Fruit fly (Drosophila melanogaster): Measurements from ENCODE around the gene Ret.

Ret gene

dm6 chr2L:21169863-21170262 lies 28.7 kb downstream of the Ret start:
- no peak for TF ChIP-seq dl (GFP tag; optimal IDR thresholded peaks at IDR 0.05; ENCODE audit: insufficient read depth in 1 of 2, partially characterized antibody in 2 of 2)
- no peak for TF ChIP-seq Jra (GFP tag; optimal IDR thresholded peaks at IDR 0.05)
- no peak for TF ChIP-seq CrebA (GFP tag; optimal IDR thresholded peaks at IDR 0.05; ENCODE audit: borderline replicate concordance)
- no peak for TF ChIP-seq dmrt93B (GFP tag; optimal IDR thresholded peaks at IDR 0.05)
- TF ChIP-seq jim (GFP tag; optimal IDR thresholded peaks at IDR 0.05) = no peak
- TF ChIP-seq br (GFP tag; optimal IDR thresholded peaks at IDR 0.05) = no peak
- TF ChIP-seq tai (GFP tag; optimal IDR thresholded peaks at IDR 0.05) = no peak
- no peak for TF ChIP-seq CG9705 (GFP tag; optimal IDR thresholded peaks at IDR 0.05)
- TF ChIP-seq sage (GFP tag; optimal IDR thresholded peaks at IDR 0.05) = no peak
- TF ChIP-seq Vsx2 (GFP tag; optimal IDR thresholded peaks at IDR 0.05; ENCODE audit: partially characterized antibody) = no peak
- no peak for TF ChIP-seq h (GFP tag; optimal IDR thresholded peaks at IDR 0.05)
- no peak for TF ChIP-seq fru (GFP tag; optimal IDR thresholded peaks at IDR 0.05)
- TF ChIP-seq Hr78 (GFP tag; optimal IDR thresholded peaks at IDR 0.05) = no peak

- TF ChIP-seq Dif (GFP tag; optimal IDR thresholded peaks at IDR 0.05; ENCODE audit: partially characterized antibody) (no peak), tai (GFP tag; optimal IDR thresholded peaks at IDR 0.05) (no peak), Rel (GFP tag; optimal IDR thresholded peaks at IDR 0.05) (no peak), Rel (tag; optimal IDR thresholded peaks at IDR 0.05) (peak; percentile 76), CrebA (GFP tag; optimal IDR thresholded peaks at IDR 0.05; ENCODE audit: borderline replicate concordance) (no peak), Vsx2 (GFP tag; optimal IDR thresholded peaks at IDR 0.05; ENCODE audit: partially characterized antibody) (no peak), sage (GFP tag; optimal IDR thresholded peaks at IDR 0.05) (no peak)
Measured at dm6 chr2L:21169160-21169624, 29.4 kb downstream of the Ret start.

DNA sequence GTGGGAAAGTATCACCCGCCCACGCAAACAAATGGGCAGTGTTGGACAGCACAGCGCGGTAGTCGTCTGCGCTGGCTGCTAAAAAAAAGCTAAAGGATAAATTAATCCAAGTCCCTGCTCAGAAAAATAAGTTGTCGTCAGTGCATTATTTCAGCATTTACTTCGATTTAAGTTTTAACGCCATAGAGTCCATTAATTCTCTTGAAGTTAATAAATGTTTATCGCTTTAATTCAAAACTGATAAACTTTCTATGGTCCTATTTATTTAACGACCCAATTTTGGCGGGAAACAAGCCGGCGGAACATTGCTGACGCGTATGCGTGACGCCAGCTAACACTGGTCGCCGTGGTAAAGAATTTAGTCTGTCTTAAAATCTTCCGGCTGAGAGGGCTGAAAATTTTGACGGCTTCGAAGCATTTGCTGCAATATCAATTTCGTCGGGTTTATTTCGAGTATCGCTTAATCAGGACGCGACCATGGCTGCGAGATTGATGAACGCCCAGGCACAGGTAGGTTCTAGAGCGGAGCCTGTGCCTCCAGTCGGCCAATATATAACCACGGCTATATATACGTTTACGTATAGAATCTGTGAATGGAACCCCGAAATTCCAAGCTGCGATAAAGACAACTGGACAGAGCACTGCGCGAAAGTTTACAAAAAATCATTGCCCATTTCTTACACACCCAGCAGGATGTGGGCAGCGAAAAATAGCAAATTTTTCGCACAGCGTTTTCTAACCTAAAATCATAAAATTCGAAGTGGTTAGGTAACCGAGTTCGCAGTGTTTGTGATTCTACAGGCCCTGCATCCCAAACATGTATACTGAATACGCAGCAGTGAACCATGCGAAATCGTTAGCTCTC lies 30.0 kb downstream of the Ret start, which contains the start of the genes mAcon1, CG43345 and CG43346:
Gene mAcon1 (plus strand): TSS at position 276 of the 865 bp plus-strand sequence.
Gene CG43345 (minus strand): TSS at position 287 of the 865 bp plus-strand sequence.
Gene CG43346 (minus strand): TSS at position 287 of the 865 bp plus-strand sequence.
- TF ChIP-seq rgr (GFP tag; optimal IDR thresholded peaks at IDR 0.05) = peak; percentile 84
- TF ChIP-seq sv (GFP tag; optimal IDR thresholded peaks at IDR 0.05) = peak; percentile 80
- peak; percentile 85 for TF ChIP-seq Hnf4 (GFP tag; optimal IDR thresholded peaks at IDR 0.05)
- peak; percentile 82 for TF ChIP-seq dmrt93B (GFP tag; optimal IDR thresholded peaks at IDR 0.05)
- peak; percentile 87 for TF ChIP-seq fru (GFP tag; optimal IDR thresholded peaks at IDR 0.05)
- peak; percentile 74 for TF ChIP-seq Jra (GFP tag; optimal IDR thresholded peaks at IDR 0.05)
- peak; percentile 89 for TF ChIP-seq CG9705 (GFP tag; optimal IDR thresholded peaks at IDR 0.05)
- TF ChIP-seq N (GFP tag; optimal IDR thresholded peaks at IDR 0.05) = no peak
- TF ChIP-seq Dif (GFP tag; optimal IDR thresholded peaks at IDR 0.05; ENCODE audit: partially characterized antibody) = no peak
- peak in 1 of 2 experiments; percentile 89 for TF ChIP-seq foxo (GFP tag; optimal IDR thresholded peaks at IDR 0.05)
- TF ChIP-seq Hr78 (GFP tag; optimal IDR thresholded peaks at IDR 0.05) = no peak
- TF ChIP-seq dsf (GFP tag; optimal IDR thresholded peaks at IDR 0.05; ENCODE audit: borderline replicate concordance) = no peak
- TF ChIP-seq usp (GFP tag; optimal IDR thresholded peaks at IDR 0.05) = no peak
- TF ChIP-seq HLH106 (tag; optimal IDR thresholded peaks at IDR 0.05) = peak; percentile 90
- TF ChIP-seq lola (GFP tag; optimal IDR thresholded peaks at IDR 0.05) = no peak
- peak; percentile 76 for TF ChIP-seq GATAd (GFP tag; optimal IDR thresholded peaks at IDR 0.05)
- TF ChIP-seq Vsx2 (GFP tag; optimal IDR thresholded peaks at IDR 0.05; ENCODE audit: partially characterized antibody) = no peak
- TF ChIP-seq Dfd (GFP tag; optimal IDR thresholded peaks at IDR 0.05) = no peak
- TF ChIP-seq Abd-B (GFP tag; optimal IDR thresholded peaks at IDR 0.05) = no peak
- TF ChIP-seq Rel (GFP tag; optimal IDR thresholded peaks at IDR 0.05) = no peak
- peak; percentile 71 for TF ChIP-seq Rel (tag; optimal IDR thresholded peaks at IDR 0.05)
- TF ChIP-seq woc (GFP tag; optimal IDR thresholded peaks at IDR 0.05) = peak; percentile 96
- no peak for TF ChIP-seq sage (GFP tag; optimal IDR thresholded peaks at IDR 0.05)
- no peak for TF ChIP-seq tai (GFP tag; optimal IDR thresholded peaks at IDR 0.05)
- no peak for TF ChIP-seq Hr83 (GFP tag; optimal IDR thresholded peaks at IDR 0.05; ENCODE audit: poor library complexity, severe bottlenecking)
- TF ChIP-seq Myc (optimal IDR thresholded peaks at IDR 0.05) = peak; percentile 100
- peak; percentile 91 for TF ChIP-seq br (GFP tag; optimal IDR thresholded peaks at IDR 0.05)
- TF ChIP-seq jim (GFP tag; optimal IDR thresholded peaks at IDR 0.05) = no peak
- peak; percentile 48 for TF ChIP-seq CG32264 (GFP tag; optimal IDR thresholded peaks at IDR 0.05)
- no peak for TF ChIP-seq dl (GFP tag; optimal IDR thresholded peaks at IDR 0.05; ENCODE audit: insufficient read depth in 1 of 2, partially characterized antibody in 2 of 2)
- no peak for TF ChIP-seq CrebA (GFP tag; optimal IDR thresholded peaks at IDR 0.05; ENCODE audit: borderline replicate concordance)
- peak; percentile 84 for TF ChIP-seq ey (GFP tag; optimal IDR thresholded peaks at IDR 0.05)
- TF ChIP-seq psq (GFP tag; optimal IDR thresholded peaks at IDR 0.05) = peak; percentile 73
- peak; percentile 90 for TF ChIP-seq h (GFP tag; optimal IDR thresholded peaks at IDR 0.05)
- TF ChIP-seq OdsH (GFP tag; optimal IDR thresholded peaks at IDR 0.05) = peak; percentile 86
- TF ChIP-seq brk (GFP tag; optimal IDR thresholded peaks at IDR 0.05) = no peak
- TF ChIP-seq Mio (GFP tag; optimal IDR thresholded peaks at IDR 0.05) = peak; percentile 15
- TF ChIP-seq pan (optimal IDR thresholded peaks at IDR 0.05) = no peak
- TF ChIP-seq Sp1 (GFP tag; optimal IDR thresholded peaks at IDR 0.05) = peak; percentile 85
